Worm (Caenorhabditis elegans) whole organism, L3 larva: ENCODE results near the gene F13H8.12.

ENCODE experiments used
- R02D3.7 ChIP-seq: fragments of 150-350 bp; optimal IDR thresholded peaks from 2 replicates; lab custom pipeline; 2014; ENCODE audit warnings: missing biosample characterization, missing genetic modification characterization
- ama-1 ChIP-seq: fragments of 150-350 bp; optimal IDR thresholded peaks from 2 replicates; lab custom pipeline; 2018
- ceh-28 ChIP-seq: fragments of 150-350 bp; optimal IDR thresholded peaks from 2 replicates; lab custom pipeline; 2014; ENCODE audit warnings: missing biosample characterization, missing genetic modification reagents, missing genetic modification characterization
- ceh-9 ChIP-seq: sonication (generic microtip); optimal IDR thresholded peaks from 2 replicates; lab custom pipeline; 2018; ENCODE audit warnings: missing biosample characterization, missing genetic modification characterization
- daf-12 ChIP-seq: fragments of 150-350 bp; optimal IDR thresholded peaks from 2 replicates; lab custom pipeline; 2014; ENCODE audit warnings: missing biosample characterization, missing genetic modification reagents, missing genetic modification characterization
- egl-27 ChIP-seq: sonication (generic microtip); optimal IDR thresholded peaks from 4 replicates; lab custom pipeline; 2017; ENCODE audit warnings: missing biosample characterization, missing genetic modification reagents, missing genetic modification characterization
- egl-5 ChIP-seq: fragments of 150-350 bp; optimal IDR thresholded peaks from 2 replicates; lab custom pipeline; 2017; ENCODE audit warnings: missing biosample characterization, missing genetic modification reagents, missing genetic modification characterization, inconsistent platforms
- elt-1 ChIP-seq: fragments of 150-350 bp; optimal IDR thresholded peaks from 2 replicates; lab custom pipeline; 2014; ENCODE audit warnings: missing biosample characterization, missing genetic modification characterization
- elt-2 ChIP-seq: sonication (generic microtip); optimal IDR thresholded peaks from 2 replicates; lab custom pipeline; 2016; ENCODE audit warnings: missing genetic modification reagents, mild to moderate bottlenecking, missing genetic modification characterization, missing compliant biosample characterization
- elt-3 ChIP-seq, 3 experiments: fragments of 150-350 bp in 1 of 3; sonication (generic microtip) in 2 of 3; optimal IDR thresholded peaks; 2 replicates in 2 of 3; 4 replicates in 1 of 3; lab custom pipeline; 2014 to 2017; ENCODE audit warnings: missing biosample characterization in 3 of 3, missing genetic modification characterization in 3 of 3
- eor-1 ChIP-seq, 2 experiments: fragments of 150-350 bp; optimal IDR thresholded peaks; 2 replicates each; lab custom pipeline; 2014 to 2018; ENCODE audit warnings: missing biosample characterization in 2 of 2, missing genetic modification characterization in 2 of 2
- fkh-10 ChIP-seq: sonication (generic microtip); optimal IDR thresholded peaks from 2 replicates; lab custom pipeline; 2017; ENCODE audit warnings: missing biosample characterization, missing genetic modification reagents, missing genetic modification characterization
- fkh-2 ChIP-seq: fragments of 150-350 bp; optimal IDR thresholded peaks from 2 replicates; lab custom pipeline; 2014; ENCODE audit warnings: missing biosample characterization, missing genetic modification reagents, missing genetic modification characterization
- fos-1 ChIP-seq: fragments of 150-350 bp; optimal IDR thresholded peaks from 2 replicates; lab custom pipeline; 2014; ENCODE audit warnings: missing biosample characterization, missing genetic modification characterization
- hmg-11 ChIP-seq: sonication (generic microtip); optimal IDR thresholded peaks from 2 replicates; lab custom pipeline; 2016; ENCODE audit warnings: missing genetic modification characterization, missing compliant biosample characterization
- jun-1 ChIP-seq: fragments of 150-350 bp; optimal IDR thresholded peaks from 2 replicates; lab custom pipeline; 2014; ENCODE audit warnings: missing biosample characterization, missing genetic modification reagents, missing genetic modification characterization
- lin-15B ChIP-seq: fragments of 150-350 bp; optimal IDR thresholded peaks from 2 replicates; lab custom pipeline; 2014; ENCODE audit warnings: missing biosample characterization, missing genetic modification characterization
- lin-39 ChIP-seq: fragments of 150-350 bp; optimal IDR thresholded peaks from 2 replicates; lab custom pipeline; 2018; ENCODE audit warnings: missing biosample characterization, missing genetic modification reagents, missing genetic modification characterization
- lsy-12 ChIP-seq: sonication (generic microtip); optimal IDR thresholded peaks from 2 replicates; lab custom pipeline; 2016; ENCODE audit warnings: mild to moderate bottlenecking, missing genetic modification characterization, missing compliant biosample characterization
- mdl-1 ChIP-seq: fragments of 150-350 bp; optimal IDR thresholded peaks from 2 replicates; lab custom pipeline; 2014; ENCODE audit warnings: missing biosample characterization, missing genetic modification characterization
- nfya-1 ChIP-seq: sonication (generic microtip); optimal IDR thresholded peaks from 2 replicates; lab custom pipeline; 2017; ENCODE audit warnings: missing genetic modification characterization, mild to moderate bottlenecking, missing compliant biosample characterization, antibody characterized with exemption, moderate library complexity; ENCODE audit not compliant: insufficient read depth
- nhr-11 ChIP-seq: fragments of 150-350 bp; optimal IDR thresholded peaks from 2 replicates; lab custom pipeline; 2014; ENCODE audit warnings: missing biosample characterization, missing genetic modification characterization
- nhr-12 ChIP-seq: fragments of 150-350 bp; optimal IDR thresholded peaks from 2 replicates; lab custom pipeline; 2014; ENCODE audit warnings: missing biosample characterization, missing genetic modification characterization
- nhr-23 ChIP-seq: fragments of 150-350 bp; optimal IDR thresholded peaks from 2 replicates; lab custom pipeline; 2014; ENCODE audit warnings: missing biosample characterization, missing genetic modification reagents, missing genetic modification characterization
- nhr-25 ChIP-seq: sonication (generic microtip); optimal IDR thresholded peaks from 2 replicates; lab custom pipeline; 2017; ENCODE audit warnings: missing biosample characterization, missing genetic modification characterization
- nhr-28 ChIP-seq: fragments of 150-350 bp; optimal IDR thresholded peaks from 2 replicates; lab custom pipeline; 2014; ENCODE audit warnings: missing biosample characterization, missing genetic modification characterization
- nhr-43 ChIP-seq: sonication (generic microtip); optimal IDR thresholded peaks from 2 replicates; lab custom pipeline; 2016; ENCODE audit warnings: mild to moderate bottlenecking, missing genetic modification characterization, missing compliant biosample characterization; ENCODE audit not compliant: poor library complexity, severe bottlenecking
- nhr-77 ChIP-seq: fragments of 150-350 bp; optimal IDR thresholded peaks from 2 replicates; lab custom pipeline; 2014; ENCODE audit warnings: missing biosample characterization, missing genetic modification characterization
- pha-4 ChIP-seq: fragments of 150-350 bp; optimal IDR thresholded peaks from 2 replicates; lab custom pipeline; 2014; ENCODE audit warnings: missing biosample characterization, missing genetic modification reagents, missing genetic modification characterization
- pqm-1 ChIP-seq: fragments of 150-350 bp; optimal IDR thresholded peaks from 2 replicates; lab custom pipeline; 2017; ENCODE audit warnings: missing biosample characterization, missing genetic modification characterization, inconsistent platforms
- snpc-4 ChIP-seq: fragments of 150-350 bp; optimal IDR thresholded peaks from 2 replicates; lab custom pipeline; 2014; ENCODE audit warnings: missing biosample characterization, missing genetic modification characterization
- tbx-2 ChIP-seq: sonication (generic microtip); optimal IDR thresholded peaks from 2 replicates; lab custom pipeline; 2016; ENCODE audit warnings: mild to moderate bottlenecking, missing genetic modification characterization, missing compliant biosample characterization
- unc-39 ChIP-seq: sonication (generic microtip); optimal IDR thresholded peaks from 4 replicates; lab custom pipeline; 2017; ENCODE audit warnings: missing biosample characterization, missing genetic modification characterization
- unc-62 ChIP-seq: fragments of 150-350 bp; sonication (generic microtip); optimal IDR thresholded peaks from 4 replicates; lab custom pipeline; 2014; ENCODE audit warnings: missing biosample characterization, missing genetic modification reagents, missing genetic modification characterization

Gene F13H8.12

ce11 chrII:6260684-6261083, 1.6 kb upstream of the F13H8.12 start, which contains the start of gene nmgp-1:
Gene nmgp-1 (plus strand): TSS chrII:6260857.
- TF ChIP-seq pha-4 (peak; percentile 54), nfya-1 (no peak)
- TF ChIP-seq, all 47 proteins: peak for 1

- TF ChIP-seq ama-1 (lab: Kevin White, UChicago) = no peak
- TF ChIP-seq nhr-28 (tag; lab: Kevin White, UChicago) = no peak
- no peak for TF ChIP-seq nfya-1
- no peak for TF ChIP-seq fkh-2 (tag; lab: Kevin White, UChicago)
- TF ChIP-seq elt-2 (tag; lab: Kevin White, UChicago) = no peak
- TF ChIP-seq nhr-77 (tag; lab: Kevin White, UChicago) = no peak
- TF ChIP-seq mdl-1 (tag; lab: Kevin White, UChicago) = no peak
- no peak for TF ChIP-seq daf-12 (tag; lab: Kevin White, UChicago)
- TF ChIP-seq egl-27 (tag; lab: Kevin White, UChicago) = no peak
- no peak for TF ChIP-seq nhr-23 (tag; lab: Kevin White, UChicago)
Measured at ce11 chrII:6263685-6264084, 1.4 kb downstream of the F13H8.12 start, which contains the start of gene F13H8.3. Gene F13H8.3 (plus strand): TSS chrII:6263985.

ce11 chrII:6267983-6268382, 5.7 kb downstream of the F13H8.12 start, which contains the start of gene F13H8.8:
Gene F13H8.8 (minus strand): TSS chrII:6268083.
- no peak for TF ChIP-seq elt-1
- no peak for TF ChIP-seq eor-1 (tag; optimal IDR thresholded peaks at IDR 0.05; lab: Kevin White, UChicago)
- TF ChIP-seq nhr-23 (tag; lab: Kevin White, UChicago) = no peak
- TF ChIP-seq unc-39 (tag; lab: Kevin White, UChicago) = no peak
- TF ChIP-seq, all 47 proteins: peak for 0

- peak; percentile 40 for TF ChIP-seq jun-1
- no peak for TF ChIP-seq fkh-10 (GFP tag; lab: Kevin White, UChicago)
- peak; percentile 59 for TF ChIP-seq egl-5
- TF ChIP-seq ceh-9 (tag; lab: Kevin White, UChicago) = no peak
- TF ChIP-seq lsy-12 (tag; lab: Kevin White, UChicago) = peak; percentile 54
- no peak for TF ChIP-seq nhr-11
- no peak for TF ChIP-seq unc-62
- TF ChIP-seq ceh-28 (tag; lab: Kevin White, UChicago) = peak; percentile 69
- TF ChIP-seq hmg-11 (tag; lab: Kevin White, UChicago) = peak; percentile 59
- TF ChIP-seq pha-4 = peak; percentile 85
- TF ChIP-seq lin-39 (tag; lab: Kevin White, UChicago) = peak; percentile 39
- peak; percentile 72 for TF ChIP-seq lin-15B (tag; lab: Kevin White, UChicago)
- peak; percentile 29 for TF ChIP-seq snpc-4
- TF ChIP-seq eor-1 (tag; optimal IDR thresholded peaks at IDR 0.05; lab: Kevin White, UChicago) = no peak
- peak; percentile 63 for TF ChIP-seq tbx-2 (tag; lab: Kevin White, UChicago)
- TF ChIP-seq nhr-12 (tag; lab: Kevin White, UChicago) = no peak
- no peak for TF ChIP-seq fos-1 (tag; lab: Kevin White, UChicago)
- TF ChIP-seq pqm-1 (tag; lab: Kevin White, UChicago) = no peak
- no peak for TF ChIP-seq nhr-77 (tag; lab: Kevin White, UChicago)
- TF ChIP-seq nhr-43 (tag; lab: Kevin White, UChicago) = peak; percentile 71
- TF ChIP-seq ama-1 (lab: Kevin White, UChicago) = no peak
- peak; percentile 55 for TF ChIP-seq R02D3.7
- peak; percentile 80 for TF ChIP-seq nhr-23 (tag; lab: Kevin White, UChicago)
- no peak for TF ChIP-seq mdl-1 (tag; lab: Kevin White, UChicago)
- TF ChIP-seq nfya-1 = peak; percentile 85
- no peak for TF ChIP-seq elt-3 (tag; optimal IDR thresholded peaks at IDR 0.05; lab: Kevin White, UChicago)
- TF ChIP-seq elt-2 (tag; lab: Kevin White, UChicago) = peak; percentile 51
- peak; percentile 63 for TF ChIP-seq nhr-25 (tag; lab: Kevin White, UChicago)
Measured at ce11 chrII:6269805-6270414, 7.6 kb downstream of the F13H8.12 start, which contains the start of gene F13H8.2. Gene F13H8.2 (plus strand): TSS chrII:6270364.

- peak; percentile 38 for TF ChIP-seq nfya-1
- TF ChIP-seq nhr-12 (tag; lab: Kevin White, UChicago) = no peak
- TF ChIP-seq tbx-2 (tag; lab: Kevin White, UChicago) = no peak
- peak; percentile 37 for TF ChIP-seq lin-39 (tag; lab: Kevin White, UChicago)
- no peak for TF ChIP-seq elt-2 (tag; lab: Kevin White, UChicago)
Measured at ce11 chrII:6273916-6274315, 11.6 kb downstream of the F13H8.12 start, which contains the start of gene bpl-1. Gene bpl-1 (plus strand): TSS chrII:6274216.
